Fruit fly (Drosophila melanogaster): ENCODE results near the gene CG33272.

The CG33272 gene

DNA sequence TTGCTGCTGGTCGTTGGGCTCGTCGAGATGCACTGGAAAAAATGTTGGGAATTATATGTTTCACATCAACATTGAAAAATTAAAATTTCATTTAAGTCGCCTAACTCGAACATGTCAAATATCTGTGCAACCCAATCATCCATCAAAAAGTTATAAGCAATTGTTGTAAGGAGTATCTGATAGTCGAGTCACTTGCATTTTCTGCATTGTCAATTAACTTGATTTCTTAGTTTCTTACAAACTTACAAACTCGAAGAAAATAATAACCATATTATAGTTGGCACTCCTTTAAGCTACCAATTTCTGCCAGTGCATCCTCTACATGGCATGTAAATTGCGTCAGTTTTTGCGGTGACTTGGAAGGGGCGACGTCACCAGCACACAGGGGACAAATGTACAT, 27.3 kb downstream of the CG33272 start (continued):
- no peak for TF ChIP-seq CG12299 (tag; optimal IDR thresholded peaks at IDR 0.05)
- TF ChIP-seq usp (GFP tag; optimal IDR thresholded peaks at IDR 0.05), result no peak
- peak; percentile 11 for TF ChIP-seq caup (GFP tag; optimal IDR thresholded peaks at IDR 0.05; ENCODE audit: severe bottlenecking)
- no peak for TF ChIP-seq gcm (GFP tag; optimal IDR thresholded peaks at IDR 0.05)
- TF ChIP-seq CG6689 (GFP tag; IDR thresholded peaks at IDR 0.05), result peak; percentile 51; the same call in 1 of the 2 replicates
- peak; percentile 29 for TF ChIP-seq btn (GFP tag; optimal IDR thresholded peaks at IDR 0.05)
- 0 out of 3 replicates have a peak, but pooled peaks have one; percentile 32 for TF ChIP-seq CG34422 (GFP tag; IDR thresholded peaks at IDR 0.05)
- peak; percentile 70 for TF ChIP-seq CG2678 (tag; optimal IDR thresholded peaks at IDR 0.05)
- TF ChIP-seq CG14014 (GFP tag; IDR thresholded peaks at IDR 0.05), result no peak
- peak; percentile 56 for TF ChIP-seq phol (tag; optimal IDR thresholded peaks at IDR 0.05)
- peak; percentile 55 for TF ChIP-seq lab (GFP tag; optimal IDR thresholded peaks at IDR 0.05)
- no peak for TF ChIP-seq CG31388 (GFP tag; optimal IDR thresholded peaks at IDR 0.05)
- TF ChIP-seq Asciz (GFP tag; optimal IDR thresholded peaks at IDR 0.05), result no peak
- TF ChIP-seq CG1792 (GFP tag; optimal IDR thresholded peaks at IDR 0.05), result no peak
- no peak for TF ChIP-seq luna (GFP tag; optimal IDR thresholded peaks at IDR 0.05)
- TF ChIP-seq Hr39 (optimal IDR thresholded peaks at IDR 0.05), result no peak
- no peak for TF ChIP-seq Gsc (GFP tag; IDR thresholded peaks at IDR 0.05)
- no peak for TF ChIP-seq fd3F (GFP tag; optimal IDR thresholded peaks at IDR 0.05)
- no peak for TF ChIP-seq CG9876 (GFP tag; optimal IDR thresholded peaks at IDR 0.05)
- no peak for TF ChIP-seq kay (GFP tag; optimal IDR thresholded peaks at IDR 0.05)
- peak; percentile 50 for TF ChIP-seq CG2120 (GFP tag; optimal IDR thresholded peaks at IDR 0.05)
- no peak for TF ChIP-seq CG12219 (GFP tag; optimal IDR thresholded peaks at IDR 0.05)
- peak; percentile 43 for TF ChIP-seq mam (GFP tag; optimal IDR thresholded peaks at IDR 0.05)
- no peak for TF ChIP-seq crc (GFP tag; optimal IDR thresholded peaks at IDR 0.05)
- 0 out of 3 replicates have a peak, but pooled peaks have one; percentile 37 for TF ChIP-seq CG11695 (GFP tag; IDR thresholded peaks at IDR 0.05)
- peak; percentile 32 for TF ChIP-seq CG18619 (GFP tag; optimal IDR thresholded peaks at IDR 0.05)
- peak; percentile 18 for TF ChIP-seq CG10209 (GFP tag; optimal IDR thresholded peaks at IDR 0.05)
- TF ChIP-seq CG6813 (GFP tag; optimal IDR thresholded peaks at IDR 0.05), result peak; percentile 45
- TF ChIP-seq CG10543 (GFP tag; optimal IDR thresholded peaks at IDR 0.05), result no peak
- no peak for TF ChIP-seq knrl (GFP tag; IDR thresholded peaks at IDR 0.05; ENCODE audit: partially characterized antibody)
- TF ChIP-seq CG13624 (GFP tag; optimal IDR thresholded peaks at IDR 0.05), result no peak
- TF ChIP-seq stwl (tag; optimal IDR thresholded peaks at IDR 0.05), result no peak
- TF ChIP-seq CG11723 (GFP tag; optimal IDR thresholded peaks at IDR 0.05), result no peak
- TF ChIP-seq tgo (GFP tag; IDR thresholded peaks at IDR 0.05), result peak; percentile 18; the same call in 1 of the 3 replicates
- no peak for TF ChIP-seq br (optimal IDR thresholded peaks at IDR 0.05)
- TF ChIP-seq zen (tag; optimal IDR thresholded peaks at IDR 0.05), result peak; percentile 25
- TF ChIP-seq HLH4C (GFP tag; IDR thresholded peaks at IDR 0.05; ENCODE audit: partially characterized antibody), result peak; percentile 44; the same call in 1 of the 3 replicates
- 0 out of 3 replicates have a peak, but pooled peaks have one; percentile 30 for TF ChIP-seq hb (GFP tag; IDR thresholded peaks at IDR 0.05; ENCODE audit: partially characterized antibody)
- TF ChIP-seq ttk (GFP tag; IDR thresholded peaks at IDR 0.05), result 0 out of 2 replicates have a peak, but pooled peaks have one; percentile 8
- TF ChIP-seq Atf6 (GFP tag; IDR thresholded peaks at IDR 0.05), result no peak
- peak; percentile 2 for TF ChIP-seq CG16863 (GFP tag; optimal IDR thresholded peaks at IDR 0.05)
- peak; percentile 54; the same call in 2 of the 3 replicates for TF ChIP-seq CG16813 (GFP tag; IDR thresholded peaks at IDR 0.05; ENCODE audit: partially characterized antibody)
- TF ChIP-seq CG14965 (GFP tag; optimal IDR thresholded peaks at IDR 0.05; ENCODE audit: borderline replicate concordance), result no peak
- peak; percentile 27 for TF ChIP-seq CG9609 (GFP tag; optimal IDR thresholded peaks at IDR 0.05)
- TF ChIP-seq Hsf (GFP tag; optimal IDR thresholded peaks at IDR 0.05), result peak; percentile 49
- no peak for TF ChIP-seq sug (tag; optimal IDR thresholded peaks at IDR 0.05)
- no peak for TF ChIP-seq inv (GFP tag; IDR thresholded peaks at IDR 0.05; ENCODE audit: partially characterized antibody)
- no peak for TF ChIP-seq ash1 (GFP tag; optimal IDR thresholded peaks at IDR 0.05)
- peak; percentile 30 for TF ChIP-seq CG18764 (GFP tag; optimal IDR thresholded peaks at IDR 0.05)
- peak; percentile 65 for TF ChIP-seq CG10979 (tag; optimal IDR thresholded peaks at IDR 0.05)
